Worm (Caenorhabditis elegans): ENCODE data around the gene his-4.

Gene his-4

DNA sequence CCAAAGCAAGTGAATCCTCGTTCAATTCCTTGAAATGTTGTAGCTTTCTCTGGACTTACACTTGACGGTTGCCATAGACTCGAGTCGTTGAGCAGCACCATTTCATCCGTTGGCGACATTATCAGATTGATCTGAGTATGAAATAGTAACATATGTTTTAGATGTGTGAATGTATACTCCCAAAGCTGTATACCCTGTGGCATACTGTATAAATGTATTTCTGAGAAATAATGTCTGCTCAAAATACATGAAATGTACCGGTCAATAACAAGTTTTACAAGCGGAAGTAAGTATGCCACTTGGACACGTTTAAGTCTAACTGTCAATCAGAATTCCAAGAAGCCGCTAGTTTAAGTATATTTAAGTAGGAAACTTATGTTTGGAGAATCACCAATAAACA is 30.8 kb downstream of the his-4 start, which contains the start of gene str-233:
Gene str-233 (minus strand): TSS at position 101 of the 400 bp plus-strand sequence.
- no peak for TF ChIP-seq ztf-4 (tag; optimal IDR thresholded peaks at IDR 0.05)
- TF ChIP-seq nhr-11 (tag; optimal IDR thresholded peaks at IDR 0.05), result no peak
- TF ChIP-seq dmd-4 (tag; optimal IDR thresholded peaks at IDR 0.05), result no peak
- TF ChIP-seq peb-1 (tag; optimal IDR thresholded peaks at IDR 0.05), result no peak
- no peak for TF ChIP-seq sma-9 (GFP tag; optimal IDR thresholded peaks at IDR 0.05)
- no peak for TF ChIP-seq sma-9 (tag; optimal IDR thresholded peaks at IDR 0.05)
- TF ChIP-seq lin-11 (tag; optimal IDR thresholded peaks at IDR 0.05), result no peak

DNA sequence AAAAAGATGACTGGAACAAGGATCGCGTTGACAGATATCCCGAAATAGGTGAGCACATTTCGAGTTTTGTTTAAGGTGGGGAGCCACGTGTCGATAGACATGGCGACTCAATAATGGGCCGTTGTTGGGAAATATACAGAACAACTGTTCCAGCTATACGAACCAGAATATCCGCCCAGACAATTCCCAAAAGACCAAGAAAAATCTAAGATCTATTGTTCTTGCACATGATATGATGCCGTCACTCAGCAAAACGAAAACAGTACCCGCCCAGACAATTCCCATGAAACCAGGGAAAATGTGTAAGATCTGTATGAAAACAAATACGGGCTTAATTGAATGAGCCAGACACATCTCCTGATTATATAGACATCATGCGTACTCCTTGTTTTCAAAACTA is 32.8 kb downstream of the his-4 start, which contains the start of gene str-231:
Gene str-231 (minus strand): TSS at position 101 of the 400 bp plus-strand sequence.
- TF ChIP-seq lin-39 (tag; optimal IDR thresholded peaks at IDR 0.05), result no peak
- TF ChIP-seq fos-1 (tag; optimal IDR thresholded peaks at IDR 0.05), result no peak
- no peak for TF ChIP-seq sma-9 (GFP tag; optimal IDR thresholded peaks at IDR 0.05)
- TF ChIP-seq sma-9 (tag; optimal IDR thresholded peaks at IDR 0.05), result no peak
- no peak for TF ChIP-seq gmeb-1 (tag; optimal IDR thresholded peaks at IDR 0.05)
- no peak for TF ChIP-seq skn-1 (tag; optimal IDR thresholded peaks at IDR 0.05)
- no peak for TF ChIP-seq ztf-4 (tag; optimal IDR thresholded peaks at IDR 0.05)
- no peak for TF ChIP-seq elt-3 (tag; optimal IDR thresholded peaks at IDR 0.05)
- no peak for TF ChIP-seq lsy-2 (tag; optimal IDR thresholded peaks at IDR 0.05)
- no peak for TF ChIP-seq crh-2 (tag; optimal IDR thresholded peaks at IDR 0.05)
- no peak for TF ChIP-seq egl-27 (tag; optimal IDR thresholded peaks at IDR 0.05)
- no peak for TF ChIP-seq nhr-12 (tag; optimal IDR thresholded peaks at IDR 0.05)
- no peak for TF ChIP-seq R02D3.7 (tag; optimal IDR thresholded peaks at IDR 0.05)

DNA sequence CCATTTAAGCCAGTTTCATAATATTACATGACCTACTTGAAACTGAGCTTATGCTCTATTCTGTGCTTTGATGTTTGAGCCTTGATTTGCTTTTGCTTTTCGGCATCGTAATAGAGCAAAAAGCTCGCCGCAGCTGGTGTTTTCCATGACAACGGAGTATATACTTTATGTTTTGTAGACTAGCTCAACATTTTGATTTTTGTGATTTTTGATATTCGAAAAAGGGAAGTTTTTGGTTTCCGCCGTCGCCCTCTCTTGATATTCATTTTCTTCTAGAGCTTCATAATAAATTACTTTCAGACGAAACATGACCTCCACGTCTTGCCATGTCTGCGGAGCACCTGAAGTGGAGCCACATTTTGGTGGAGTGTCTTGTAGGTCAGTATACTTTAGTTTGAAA is 38.0 kb downstream of the his-4 start, which contains the start of gene nhr-63:
Gene nhr-63 (plus strand): TSS at position 301 of the 400 bp plus-strand sequence.
- TF ChIP-seq nhr-77 (tag; optimal IDR thresholded peaks at IDR 0.05) (no peak), egl-27 (tag; optimal IDR thresholded peaks at IDR 0.05) (no peak), mdl-1 (tag; optimal IDR thresholded peaks at IDR 0.05) (no peak), nhr-23 (tag; optimal IDR thresholded peaks at IDR 0.05) (no peak), sma-3 (GFP tag; optimal IDR thresholded peaks at IDR 0.05) (no peak), ztf-4 (tag; optimal IDR thresholded peaks at IDR 0.05) (no peak), ceh-16 (tag; optimal IDR thresholded peaks at IDR 0.05) (no peak), nhr-21 (tag; optimal IDR thresholded peaks at IDR 0.05) (no peak), nhr-129 (tag; optimal IDR thresholded peaks at IDR 0.05) (no peak), ama-1 (optimal IDR thresholded peaks at IDR 0.05) (no peak)

DNA sequence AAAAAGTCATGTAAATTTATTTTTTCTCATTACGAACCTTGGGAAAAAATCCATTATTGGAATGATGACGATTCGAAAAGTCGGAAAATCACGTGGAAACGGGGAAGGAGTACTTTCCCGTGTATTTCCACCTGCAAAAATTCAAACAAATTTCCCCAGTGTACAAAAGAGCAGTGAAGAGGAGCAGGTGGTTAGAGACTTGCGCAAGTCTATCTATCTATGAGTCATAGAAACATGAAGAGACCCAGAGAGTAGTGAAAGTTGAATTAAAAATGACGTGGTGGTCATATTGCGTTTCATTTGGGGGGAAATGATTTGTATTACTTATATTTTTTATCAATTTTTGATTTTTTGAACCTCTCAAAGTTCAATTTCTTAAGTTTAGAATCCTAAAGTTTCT is 39.9 kb downstream of the his-4 start, which contains the start of gene nhr-50:
Gene nhr-50 (minus strand): TSS at position 199 of the 400 bp plus-strand sequence.
- TF ChIP-seq gmeb-1 (tag; optimal IDR thresholded peaks at IDR 0.05) (peak; percentile 8), fos-1 (tag; optimal IDR thresholded peaks at IDR 0.05) (peak; percentile 99), blmp-1 (tag; optimal IDR thresholded peaks at IDR 0.05; ENCODE audit: insufficient read depth) (peak; percentile 97), lin-13 (GFP tag; optimal IDR thresholded peaks at IDR 0.05) (no peak), nhr-21 (tag; optimal IDR thresholded peaks at IDR 0.05) (peak; percentile 45), mbf-1 (tag; optimal IDR thresholded peaks at IDR 0.05) (no peak), elt-1 (tag; optimal IDR thresholded peaks at IDR 0.05) (no peak), nhr-6 (tag; optimal IDR thresholded peaks at IDR 0.05) (no peak), nhr-129 (tag; optimal IDR thresholded peaks at IDR 0.05) (peak; percentile 54), lsy-2 (tag; optimal IDR thresholded peaks at IDR 0.05) (no peak), F13H6.1 (tag; optimal IDR thresholded peaks at IDR 0.05) (peak; percentile 53), ztf-4 (tag; optimal IDR thresholded peaks at IDR 0.05) (peak; percentile 8), egl-27 (tag; optimal IDR thresholded peaks at IDR 0.05) (peak; percentile 57), sma-3 (GFP tag; optimal IDR thresholded peaks at IDR 0.05) (peak; percentile 69), C34F6.9 (tag; optimal IDR thresholded peaks at IDR 0.05) (peak; percentile 45), unc-62 (GFP tag; optimal IDR thresholded peaks at IDR 0.05) (no peak), crh-2 (tag; optimal IDR thresholded peaks at IDR 0.05) (peak; percentile 83), sma-9 (GFP tag; optimal IDR thresholded peaks at IDR 0.05) (peak; percentile 91), sma-9 (tag; optimal IDR thresholded peaks at IDR 0.05) (no peak), nhr-25 (tag; optimal IDR thresholded peaks at IDR 0.05) (no peak)

DNA sequence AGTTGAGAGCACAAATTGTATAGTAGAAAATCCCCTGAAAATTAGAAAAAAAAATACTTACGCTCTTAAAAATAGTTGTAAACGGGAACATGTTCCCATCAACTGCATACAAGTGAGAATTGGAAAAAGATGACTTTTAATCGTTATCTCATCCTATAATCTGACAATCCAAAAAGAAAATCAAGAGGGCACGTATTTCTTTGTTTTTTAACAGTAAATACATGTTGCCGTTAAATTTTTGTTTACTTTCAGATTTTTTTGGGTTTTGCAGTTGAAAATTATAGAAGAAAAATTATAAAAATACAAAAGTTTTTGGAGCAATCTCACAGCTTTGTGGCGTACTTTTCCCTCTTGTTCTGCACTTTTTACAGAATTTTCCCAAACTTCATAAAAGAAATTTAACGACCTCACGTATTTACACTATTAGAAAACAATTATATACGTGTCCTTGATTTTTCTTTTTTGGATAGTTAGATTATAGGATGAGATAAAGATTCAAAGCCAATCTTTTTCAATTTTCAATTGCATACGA is 43.6 kb downstream of the his-4 start, which contains the start of the genes C06C6.9 and C06C6.8:
Gene C06C6.9 (minus strand): TSS at position 101 of the 532 bp plus-strand sequence.
Gene C06C6.8 (plus strand): TSS at position 482 of the 532 bp plus-strand sequence.
- TF ChIP-seq unc-55 (GFP tag; optimal IDR thresholded peaks at IDR 0.05), result no peak
- no peak for TF ChIP-seq ama-1 (optimal IDR thresholded peaks at IDR 0.05)
- TF ChIP-seq lin-39 (tag; optimal IDR thresholded peaks at IDR 0.05), result no peak
- no peak for TF ChIP-seq ZK546.5 (tag; optimal IDR thresholded peaks at IDR 0.05)
- no peak for TF ChIP-seq aly-2 (tag; optimal IDR thresholded peaks at IDR 0.05)
- no peak for TF ChIP-seq nhr-10 (tag; optimal IDR thresholded peaks at IDR 0.05)
- TF ChIP-seq nhr-21 (tag; optimal IDR thresholded peaks at IDR 0.05), result no peak
- TF ChIP-seq ceh-82 (tag; optimal IDR thresholded peaks at IDR 0.05), result no peak
- TF ChIP-seq lsy-2 (tag; optimal IDR thresholded peaks at IDR 0.05), result no peak
- no peak for TF ChIP-seq snpc-4 (tag; optimal IDR thresholded peaks at IDR 0.05)
- no peak for TF ChIP-seq peb-1 (tag; optimal IDR thresholded peaks at IDR 0.05)
- no peak for TF ChIP-seq nhr-25 (tag; optimal IDR thresholded peaks at IDR 0.05)
- no peak for TF ChIP-seq skn-1 (tag; optimal IDR thresholded peaks at IDR 0.05)

Data from whole organism, L2 larva.